Worm (Caenorhabditis elegans): Measurements from ENCODE around the gene nas-9.

DNA sequence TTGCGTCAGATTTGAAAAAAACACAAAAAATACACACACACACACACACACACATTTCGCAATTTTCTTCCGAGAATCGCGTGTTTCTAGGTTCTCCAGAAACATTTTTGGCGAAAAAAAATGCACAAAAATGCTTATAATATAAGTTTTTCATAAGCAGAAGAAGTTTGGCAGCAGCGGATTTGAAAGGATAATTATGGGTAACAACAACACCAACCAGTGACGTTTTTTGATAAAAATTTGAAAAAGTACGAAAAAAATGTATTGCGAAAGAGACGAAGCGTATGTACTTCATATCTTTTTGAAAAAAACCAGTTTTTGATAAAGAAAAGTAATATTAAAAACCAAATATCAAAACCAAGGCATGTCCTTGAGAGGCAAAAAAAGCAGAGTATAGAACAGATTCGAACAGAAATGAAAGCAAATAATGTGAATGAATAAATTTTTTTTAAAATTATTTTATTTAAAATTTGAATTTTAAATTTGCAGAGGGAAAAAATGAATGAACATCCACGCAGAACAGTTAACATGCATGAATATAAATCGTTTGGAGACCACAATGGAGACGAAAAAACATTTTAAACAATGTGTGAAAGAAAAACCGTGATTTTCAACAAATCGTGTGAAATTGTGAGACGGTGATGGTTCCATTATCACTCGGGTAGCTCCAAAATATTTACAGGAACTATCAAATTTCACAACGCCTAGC lies 16.0 kb downstream of the nas-9 start:
- TF ChIP-seq ama-1 (optimal IDR thresholded peaks at IDR 0.05) (peak; percentile 27), scrt-1 (GFP tag; IDR thresholded peaks at IDR 0.05) (no peak), hnd-1 (tag; optimal IDR thresholded peaks at IDR 0.05) (no peak), sea-1 (GFP tag; conservative IDR thresholded peaks at IDR 0.05) (no peak), ceh-13 (GFP tag; optimal IDR thresholded peaks at IDR 0.05) (no peak), tbx-11 (GFP tag; IDR thresholded peaks at IDR 0.05) (no peak), hmbx-1 (tag; optimal IDR thresholded peaks at IDR 0.05) (no peak), flt-1 (GFP tag; IDR thresholded peaks at IDR 0.05) (no peak), B0310.2 (tag; optimal IDR thresholded peaks at IDR 0.05) (no peak), tbx-37 (GFP tag; conservative IDR thresholded peaks at IDR 0.05) (no peak)
